Fruit fly (Drosophila melanogaster) whole organism, adult: ENCODE results near the gene Rab6.
A peak's percentile ranks its signal among the peaks of the same experiment; 100 is the strongest.

Source experiments
- CG11617 ChIP-seq: fragments of 200-800 bp; sonication (Bioruptor generic); optimal IDR thresholded peaks from 2 replicates; lab custom pipeline; 2017; ENCODE audit warnings: mild to moderate bottlenecking, missing biosample characterization, missing genetic modification reagents, missing genetic modification characterization
- CG12768 ChIP-seq: fragments of 200-800 bp; sonication (Bioruptor generic); optimal IDR thresholded peaks from 2 replicates; lab custom pipeline; 2017; ENCODE audit warnings: missing biosample characterization, missing genetic modification characterization, mild to moderate bottlenecking, moderate library complexity, missing genetic modification reagents
- CG14711 ChIP-seq: fragments of 200-800 bp; sonication (Bioruptor generic); optimal IDR thresholded peaks from 2 replicates; lab custom pipeline; 2018; ENCODE audit warnings: missing biosample characterization, mild to moderate bottlenecking, missing genetic modification characterization, moderate library complexity
- CG1620 ChIP-seq: fragments of 200-800 bp; sonication (Bioruptor generic); optimal IDR thresholded peaks from 2 replicates; lab custom pipeline; 2016; ENCODE audit warnings: missing biosample characterization, missing genetic modification characterization
- CG33017 ChIP-seq: fragments of 200-800 bp; sonication (Bioruptor generic); optimal IDR thresholded peaks from 2 replicates; lab custom pipeline; 2018; ENCODE audit warnings: missing biosample characterization, mild to moderate bottlenecking, missing genetic modification characterization, moderate library complexity
- CG5204 ChIP-seq: fragments of 200-800 bp; sonication (Bioruptor generic); optimal IDR thresholded peaks from 2 replicates; lab custom pipeline; 2016; ENCODE audit warnings: missing biosample characterization, missing genetic modification characterization
- CG7045 ChIP-seq: fragments of 200-800 bp; sonication (Bioruptor generic); optimal IDR thresholded peaks from 2 replicates; lab custom pipeline; 2017; ENCODE audit warnings: missing biosample characterization, mild to moderate bottlenecking, missing genetic modification characterization
- CG7101 ChIP-seq: fragments of 200-800 bp; sonication (Bioruptor generic); optimal IDR thresholded peaks from 2 replicates; lab custom pipeline; 2018; ENCODE audit warnings: missing biosample characterization, mild to moderate bottlenecking, missing genetic modification characterization, moderate library complexity
- Clk ChIP-seq: fragments of 200-800 bp; sonication (Bioruptor generic); optimal IDR thresholded peaks from 2 replicates; lab custom pipeline; 2017; ENCODE audit warnings: missing biosample characterization, missing genetic modification characterization
- Crg-1 ChIP-seq: fragments of 200-800 bp; sonication (Bioruptor generic); optimal IDR thresholded peaks from 2 replicates; lab custom pipeline; 2016; ENCODE audit warnings: missing biosample characterization, missing genetic modification characterization
- Hr96 ChIP-seq: fragments of 200-800 bp; sonication (Bioruptor generic); optimal IDR thresholded peaks from 2 replicates; lab custom pipeline; 2016; ENCODE audit warnings: missing biosample characterization, missing genetic modification characterization
- Mnt ChIP-seq: fragments of 200-800 bp; sonication (Bioruptor generic); optimal IDR thresholded peaks from 2 replicates; lab custom pipeline; 2016; ENCODE audit warnings: missing biosample characterization, mild to moderate bottlenecking, missing genetic modification characterization
- bab1 ChIP-seq: fragments of 200-800 bp; sonication (Bioruptor generic); optimal IDR thresholded peaks from 3 replicates; lab custom pipeline; 2019; ENCODE audit warnings: missing biosample characterization, mild to moderate bottlenecking, missing genetic modification characterization, moderate library complexity
- cic ChIP-seq: fragments of 200-800 bp; sonication (Bioruptor generic); optimal IDR thresholded peaks from 2 replicates; lab custom pipeline; 2017; ENCODE audit warnings: missing biosample characterization, mild to moderate bottlenecking, missing genetic modification characterization, moderate library complexity
- cnc ChIP-seq, 2 experiments: fragments of >200 bp; optimal IDR thresholded peaks; 2 replicates each; lab custom pipeline; 2017
- kay ChIP-seq: fragments of 200-800 bp; sonication (Bioruptor generic); peaks from one replicate; lab custom pipeline; 2016; ENCODE audit warnings: missing biosample characterization, missing genetic modification characterization, borderline replicate concordance
- ovo ChIP-seq: fragments of 200-800 bp; sonication (Bioruptor generic); optimal IDR thresholded peaks from 2 replicates; lab custom pipeline; 2016; ENCODE audit warnings: missing biosample characterization, missing genetic modification characterization
- pad ChIP-seq: fragments of 200-800 bp; sonication (Bioruptor generic); optimal IDR thresholded peaks from 3 replicates; lab custom pipeline; 2017; ENCODE audit warnings: missing biosample characterization, missing genetic modification characterization, mild to moderate bottlenecking, moderate library complexity, missing genetic modification reagents
- tj ChIP-seq: fragments of 200-800 bp; sonication (Bioruptor generic); optimal IDR thresholded peaks from 3 replicates; lab custom pipeline; 2017; ENCODE audit warnings: missing biosample characterization, mild to moderate bottlenecking, missing genetic modification characterization, moderate library complexity
- toe ChIP-seq: fragments of 200-800 bp; sonication (Bioruptor generic); optimal IDR thresholded peaks from 2 replicates; lab custom pipeline; 2016; ENCODE audit warnings: missing biosample characterization, missing genetic modification characterization

Rab6 gene

dm6 chr2L:12115809-12116208 lies 6.9 kb upstream of the Rab6 start:
- TF ChIP-seq kay (GFP tag; lab: Kevin White, UChicago) (no peak), ovo (GFP tag; lab: Kevin White, UChicago) (no peak), Crg-1 (GFP tag; lab: Kevin White, UChicago) (no peak), tj (no peak), CG1620 (GFP tag; lab: Kevin White, UChicago) (no peak), Mnt (GFP tag; lab: Kevin White, UChicago) (no peak), CG5204 (GFP tag; lab: Kevin White, UChicago) (no peak), CG12768 (GFP tag; lab: Kevin White, UChicago) (no peak), toe (no peak), Clk (GFP tag; lab: Kevin White, UChicago) (no peak), bab1 (GFP tag; lab: Kevin White, UChicago) (no peak), cnc (optimal IDR thresholded peaks at IDR 0.05; lab: Kevin White, UChicago) (no peak), CG7101 (tag; lab: Kevin White, UChicago) (no peak), CG11617 (GFP tag; lab: Kevin White, UChicago) (no peak), pad (GFP tag; lab: Kevin White, UChicago) (no peak)

- TF ChIP-seq CG33017 (tag; lab: Kevin White, UChicago) (no peak), tj (no peak), toe (no peak), cic (GFP tag; lab: Kevin White, UChicago) (no peak), ovo (GFP tag; lab: Kevin White, UChicago) (no peak), CG5204 (GFP tag; lab: Kevin White, UChicago) (no peak), bab1 (GFP tag; lab: Kevin White, UChicago) (no peak), CG11617 (GFP tag; lab: Kevin White, UChicago) (no peak), CG12768 (GFP tag; lab: Kevin White, UChicago) (no peak), Hr96 (GFP tag; lab: Kevin White, UChicago) (no peak), CG7101 (tag; lab: Kevin White, UChicago) (no peak), CG1620 (GFP tag; lab: Kevin White, UChicago) (no peak), kay (GFP tag; lab: Kevin White, UChicago) (no peak), CG7045 (GFP tag; lab: Kevin White, UChicago) (no peak), Clk (GFP tag; lab: Kevin White, UChicago) (no peak), Crg-1 (GFP tag; lab: Kevin White, UChicago) (no peak), Mnt (GFP tag; lab: Kevin White, UChicago) (no peak), pad (GFP tag; lab: Kevin White, UChicago) (no peak), CG14711 (no peak), cnc (optimal IDR thresholded peaks at IDR 0.05; lab: Kevin White, UChicago) (no peak)
Observed at dm6 chr2L:12114159-12114558, 5.2 kb upstream of the Rab6 start, which contains the start of gene CG17211. CG17211 (plus strand) TSS chr2L:12114360.

dm6 chr2L:12112943-12113557 lies 4.1 kb upstream of the Rab6 start:
- TF ChIP-seq pad (GFP tag; lab: Kevin White, UChicago) (no peak), Clk (GFP tag; lab: Kevin White, UChicago) (no peak)

- TF ChIP-seq bab1 (GFP tag; lab: Kevin White, UChicago) (no peak), kay (GFP tag; lab: Kevin White, UChicago) (no peak), toe (no peak), CG1620 (GFP tag; lab: Kevin White, UChicago) (no peak), CG33017 (tag; lab: Kevin White, UChicago) (no peak), cic (GFP tag; lab: Kevin White, UChicago) (no peak), cnc (optimal IDR thresholded peaks at IDR 0.05; lab: Kevin White, UChicago) (no peak), CG7101 (tag; lab: Kevin White, UChicago) (no peak), CG5204 (GFP tag; lab: Kevin White, UChicago) (no peak), Hr96 (GFP tag; lab: Kevin White, UChicago) (no peak), CG7045 (GFP tag; lab: Kevin White, UChicago) (no peak)
Observed at dm6 chr2L:12110810-12111209, 1.9 kb upstream of the Rab6 start, which contains the start of gene Phae2. Phae2 (plus strand) TSS chr2L:12111110.

dm6 chr2L:12107087-12107486 lies 1.8 kb downstream of the Rab6 start:
- TF ChIP-seq cic (GFP tag; lab: Kevin White, UChicago), result peak; percentile 26
- TF ChIP-seq kay (GFP tag; lab: Kevin White, UChicago), result peak; percentile 96
- TF ChIP-seq Mnt (GFP tag; lab: Kevin White, UChicago), result peak; percentile 6
- TF ChIP-seq tj, result no peak

dm6 chr2L:12103231-12104210 lies 5.4 kb downstream of the Rab6 start, which contains the start of the genes Patsas and ThrRS:
Patsas (minus strand) TSS chr2L:12103285.
ThrRS (plus strand) TSS chr2L:12103751.
- peak; percentile 80 for TF ChIP-seq CG7101 (tag; lab: Kevin White, UChicago)
- TF ChIP-seq bab1 (GFP tag; lab: Kevin White, UChicago), result peak; percentile 50
- peak; percentile 66 for TF ChIP-seq Hr96 (GFP tag; lab: Kevin White, UChicago)
- TF ChIP-seq CG11617 (GFP tag; lab: Kevin White, UChicago), result peak; percentile 76
- peak; percentile 39 for TF ChIP-seq Clk (GFP tag; lab: Kevin White, UChicago)
- no peak for TF ChIP-seq kay (GFP tag; lab: Kevin White, UChicago)
- no peak for TF ChIP-seq cnc (optimal IDR thresholded peaks at IDR 0.05; lab: Kevin White, UChicago)
- TF ChIP-seq tj, result peak; percentile 67
- peak; percentile 23 for TF ChIP-seq Crg-1 (GFP tag; lab: Kevin White, UChicago)
- peak; percentile 87 for TF ChIP-seq Mnt (GFP tag; lab: Kevin White, UChicago)
- peak; percentile 69 for TF ChIP-seq pad (GFP tag; lab: Kevin White, UChicago)
- TF ChIP-seq ovo (GFP tag; lab: Kevin White, UChicago), result peak; percentile 51
- TF ChIP-seq toe, result peak; percentile 84
- peak; percentile 89 for TF ChIP-seq CG7045 (GFP tag; lab: Kevin White, UChicago)
- peak; percentile 72 for TF ChIP-seq CG33017 (tag; lab: Kevin White, UChicago)
- TF ChIP-seq CG5204 (GFP tag; lab: Kevin White, UChicago), result no peak
- TF ChIP-seq CG14711, result peak; percentile 86
- TF ChIP-seq CG1620 (GFP tag; lab: Kevin White, UChicago), result peak; percentile 70
- peak; percentile 77 for TF ChIP-seq CG12768 (GFP tag; lab: Kevin White, UChicago)
- peak; percentile 39 for TF ChIP-seq cic (GFP tag; lab: Kevin White, UChicago)
